Fruit fly (Drosophila melanogaster) S2 (cell line): ENCODE results near the gene Cyp6v1.

Experiments
- CG8478 ChIP-seq: fragments of >200 bp; optimal IDR thresholded peaks from 2 replicates; lab custom pipeline; 2018
- CTCF ChIP-seq, 2 experiments: fragments of >200 bp; optimal IDR thresholded peaks; 2 replicates each; lab custom pipeline; 2018

dm6 chrX:20643964-20644363 lies 13.0 kb upstream of the Cyp6v1 start:
- TF ChIP-seq CG8478 (lab: Kevin White, UChicago) = no peak
- no peak for TF ChIP-seq CTCF (optimal IDR thresholded peaks at IDR 0.05; lab: Kevin White, UChicago)
